Worm (Caenorhabditis elegans): ENCODE data around the gene ehn-3.

- no peak for TF ChIP-seq nhr-12 (tag; optimal IDR thresholded peaks at IDR 0.05)
- no peak for TF ChIP-seq lin-13 (tag; optimal IDR thresholded peaks at IDR 0.05)
- TF ChIP-seq nhr-28 (tag; optimal IDR thresholded peaks at IDR 0.05), result no peak
- TF ChIP-seq ces-1 (GFP tag; optimal IDR thresholded peaks at IDR 0.05), result no peak
- no peak for TF ChIP-seq mls-2 (tag; optimal IDR thresholded peaks at IDR 0.05)
- TF ChIP-seq mep-1 (tag; optimal IDR thresholded peaks at IDR 0.05), result no peak
- no peak for TF ChIP-seq zip-8 (tag; optimal IDR thresholded peaks at IDR 0.05)
- no peak for TF ChIP-seq nhr-237 (tag; optimal IDR thresholded peaks at IDR 0.05)
- TF ChIP-seq nhr-76 (tag; optimal IDR thresholded peaks at IDR 0.05), result no peak
- TF ChIP-seq pha-4 (tag; optimal IDR thresholded peaks at IDR 0.05), result no peak
- TF ChIP-seq mab-5 (tag; optimal IDR thresholded peaks at IDR 0.05), result no peak
These were observed 27.4 kb downstream of the ehn-3 start, which contains the start of the genes htp-1 and ZK616.5 for ce11 chrIV:5391507-5392057.
